Worm (Caenorhabditis elegans) whole organism, L3 larva: ENCODE data around the gene ZK218.11.

Experiments used
- mdl-1 ChIP-seq: fragments of 150-350 bp; optimal IDR thresholded peaks from 2 replicates; lab custom pipeline; 2014; ENCODE audit warnings: missing biosample characterization, missing genetic modification characterization
- nfya-1 ChIP-seq: sonication (generic microtip); optimal IDR thresholded peaks from 2 replicates; lab custom pipeline; 2017; ENCODE audit warnings: missing genetic modification characterization, mild to moderate bottlenecking, missing compliant biosample characterization, antibody characterized with exemption, moderate library complexity; ENCODE audit not compliant: insufficient read depth
- unc-39 ChIP-seq: sonication (generic microtip); optimal IDR thresholded peaks from 4 replicates; lab custom pipeline; 2017; ENCODE audit warnings: missing biosample characterization, missing genetic modification characterization
- ztf-11 ChIP-seq: fragments of 150-350 bp; optimal IDR thresholded peaks from 2 replicates; lab custom pipeline; 2014; ENCODE audit warnings: missing biosample characterization, missing genetic modification characterization

ce11 chrV:17066634-17067033 is 41.6 kb downstream of the ZK218.11 start:
- TF ChIP-seq nfya-1 (tag; lab: Kevin White, UChicago): no peak
- TF ChIP-seq ztf-11: no peak
- TF ChIP-seq unc-39 (tag; lab: Kevin White, UChicago): no peak
- no peak for TF ChIP-seq mdl-1
